Fruit fly (Drosophila melanogaster): ENCODE data around the gene AttD.

The AttD gene

DNA sequence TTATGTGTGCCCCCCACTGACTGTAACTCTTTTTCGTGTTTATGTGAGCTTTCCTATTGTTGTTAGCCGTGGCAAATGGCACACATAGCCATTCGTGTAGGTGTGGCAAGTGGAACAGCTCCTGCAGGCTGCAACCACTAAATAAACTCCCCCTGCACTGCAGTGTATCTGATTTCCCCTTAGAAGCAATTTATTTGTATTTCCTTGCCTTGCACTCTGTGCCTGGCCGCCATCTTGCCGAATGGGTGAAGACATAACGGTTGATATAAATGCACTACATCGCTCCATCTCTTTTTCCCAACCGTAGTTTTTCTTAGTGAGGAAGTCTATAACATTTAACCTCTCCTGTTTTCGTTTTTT lies 41.7 kb downstream of the AttD start:
- TF ChIP-seq sim (GFP tag; IDR thresholded peaks at IDR 0.05) = no peak
- no peak for TF ChIP-seq CHES-1-like (GFP tag; optimal IDR thresholded peaks at IDR 0.05)
- no peak for TF ChIP-seq CG4617 (GFP tag; optimal IDR thresholded peaks at IDR 0.05; ENCODE audit: borderline replicate concordance)
- no peak for TF ChIP-seq Poxn (GFP tag; IDR thresholded peaks at IDR 0.05)
- no peak for TF ChIP-seq tap (tag; optimal IDR thresholded peaks at IDR 0.05)
- peak; percentile 78 for TF ChIP-seq Ets65A (GFP tag)
- no peak for TF ChIP-seq CG18764 (GFP tag; optimal IDR thresholded peaks at IDR 0.05)
- no peak for TF ChIP-seq kah (GFP tag; optimal IDR thresholded peaks at IDR 0.05)
- no peak for TF ChIP-seq Usf (GFP tag; optimal IDR thresholded peaks at IDR 0.05)
- TF ChIP-seq pfk (GFP tag; optimal IDR thresholded peaks at IDR 0.05) = no peak
- TF ChIP-seq CG10431 (GFP tag; optimal IDR thresholded peaks at IDR 0.05) = no peak
- TF ChIP-seq danr (GFP tag; IDR thresholded peaks at IDR 0.05) = no peak
- no peak for TF ChIP-seq sd (tag; optimal IDR thresholded peaks at IDR 0.05)
- no peak for TF ChIP-seq CG11695 (GFP tag; IDR thresholded peaks at IDR 0.05)
- TF ChIP-seq GATAe (GFP tag; conservative IDR thresholded peaks at IDR 0.05) = no peak
- no peak for TF ChIP-seq MTF-1 (GFP tag; optimal IDR thresholded peaks at IDR 0.05; ENCODE audit: borderline replicate concordance)
- peak; percentile 8 for TF ChIP-seq Nf-YC (tag; optimal IDR thresholded peaks at IDR 0.05)
- TF ChIP-seq CG7556 (GFP tag; optimal IDR thresholded peaks at IDR 0.05) = no peak
- no peak for TF ChIP-seq ap (GFP tag; IDR thresholded peaks at IDR 0.05)
- TF ChIP-seq HLHmδ (GFP tag; optimal IDR thresholded peaks at IDR 0.05) = no peak
- TF ChIP-seq phol (tag; optimal IDR thresholded peaks at IDR 0.05) = peak; percentile 54
- no peak for TF ChIP-seq corto (GFP tag; optimal IDR thresholded peaks at IDR 0.05)
- no peak for TF ChIP-seq CG7963 (GFP tag; IDR thresholded peaks at IDR 0.05; ENCODE audit: partially characterized antibody)
- no peak for TF ChIP-seq luna (GFP tag; optimal IDR thresholded peaks at IDR 0.05)
- TF ChIP-seq CG3726 (GFP tag; IDR thresholded peaks at IDR 0.05) = no peak

DNA sequence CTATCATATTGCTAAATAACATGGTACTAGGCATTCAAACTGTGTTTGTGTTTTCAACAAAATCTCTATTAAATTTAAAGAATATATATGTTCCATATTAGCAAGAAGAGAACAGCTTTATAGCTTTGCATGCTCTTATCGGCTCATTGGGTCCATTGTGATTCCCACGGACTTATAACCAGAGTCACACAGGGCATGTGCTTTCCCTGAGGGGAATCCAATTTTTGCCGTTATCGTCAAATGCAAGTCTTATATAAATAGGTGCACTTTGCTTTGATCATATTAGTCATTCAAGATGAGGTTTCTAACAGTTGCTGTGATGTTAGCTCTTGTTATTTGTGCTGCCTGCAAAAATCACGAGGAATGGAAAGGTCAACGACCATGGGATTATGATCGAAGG lies 42.2 kb downstream of the AttD start, which contains the start of gene CG45045:
TSS of gene CG45045 (plus strand) at position 294 of the 400 bp plus-strand sequence.
- TF ChIP-seq Ets65A (GFP tag) = peak; percentile 70
- no peak for TF ChIP-seq vfl (GFP tag; optimal IDR thresholded peaks at IDR 0.05)
- no peak for TF ChIP-seq CG17568 (GFP tag; optimal IDR thresholded peaks at IDR 0.05)

DNA sequence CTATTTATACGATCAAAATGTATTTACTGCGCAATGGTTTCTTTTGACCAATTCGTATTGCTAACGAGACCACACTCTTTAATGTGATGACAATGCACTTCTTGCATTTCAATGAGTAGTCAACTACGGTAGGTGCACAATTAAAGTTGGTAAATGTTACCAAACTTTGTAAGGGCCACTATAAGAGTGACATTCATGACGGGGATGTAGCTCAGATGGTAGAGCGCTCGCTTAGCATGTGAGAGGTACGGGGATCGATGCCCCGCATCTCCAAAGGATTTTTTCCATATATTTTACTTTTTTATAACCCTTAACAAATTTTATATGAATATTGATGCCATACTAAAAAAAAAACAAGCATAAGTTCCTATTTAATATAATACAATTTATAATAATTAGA lies 42.9 kb downstream of the AttD start:
- TF ChIP-seq CG42726 (GFP tag; IDR thresholded peaks at IDR 0.05; ENCODE audit: partially characterized antibody) (peak; percentile 63; the same call in 1 of the 2 replicates), Opbp (GFP tag; IDR thresholded peaks at IDR 0.05; ENCODE audit: partially characterized antibody) (peak; percentile 26; the same call in 1 of the 3 replicates), sd (tag; optimal IDR thresholded peaks at IDR 0.05) (no peak), pzg (GFP tag; optimal IDR thresholded peaks at IDR 0.05) (no peak), Xbp1 (GFP tag; optimal IDR thresholded peaks at IDR 0.05) (no peak), CG9215 (GFP tag; IDR thresholded peaks at IDR 0.05) (no peak), CG8290 (GFP tag; optimal IDR thresholded peaks at IDR 0.05) (peak; percentile 31), CG8290 (tag; optimal IDR thresholded peaks at IDR 0.05) (no peak), zfh2 (GFP tag; optimal IDR thresholded peaks at IDR 0.05) (no peak), CG1233 (GFP tag; optimal IDR thresholded peaks at IDR 0.05) (no peak), otp (GFP tag; IDR thresholded peaks at IDR 0.05) (no peak), zf30C (GFP tag; optimal IDR thresholded peaks at IDR 0.05) (no peak), CG14860 (GFP tag; IDR thresholded peaks at IDR 0.05; ENCODE audit: partially characterized antibody) (0 out of 3 replicates have a peak, but pooled peaks have one; percentile 40), sr (GFP tag; IDR thresholded peaks at IDR 0.05) (peak; percentile 49; the same call in 2 of the 3 replicates), CG6765 (GFP tag; optimal IDR thresholded peaks at IDR 0.05) (no peak), Bgb (GFP tag; IDR thresholded peaks at IDR 0.05; ENCODE audit: partially characterized antibody) (peak; percentile 49; the same call in 1 of the 2 replicates), exex (tag; optimal IDR thresholded peaks at IDR 0.05) (peak; percentile 26), Med (GFP tag) (peak; percentile 19), sna (GFP tag; IDR thresholded peaks at IDR 0.05; ENCODE audit: partially characterized antibody) (no peak), CG2199 (GFP tag; IDR thresholded peaks at IDR 0.05) (peak; percentile 59; the same call in 1 of the 3 replicates), hb (GFP tag; IDR thresholded peaks at IDR 0.05; ENCODE audit: partially characterized antibody) (no peak), CG6791 (GFP tag; IDR thresholded peaks at IDR 0.05; ENCODE audit: partially characterized antibody) (peak; percentile 76), grn (GFP tag; optimal IDR thresholded peaks at IDR 0.05) (no peak)
